Worm (Caenorhabditis elegans) whole organism, L4/young adult: ENCODE measurements around the gene acr-14.

ENCODE experiments used
- W03F9.2 ChIP-seq: fragments of 150-350 bp; optimal IDR thresholded peaks from 2 replicates; lab custom pipeline; 2014; ENCODE audit warnings: missing biosample characterization, missing genetic modification characterization
- dao-5 ChIP-seq: sonication (generic microtip); optimal IDR thresholded peaks from 2 replicates; lab custom pipeline; 2016; ENCODE audit warnings: missing genotype, missing genetic modification characterization, moderate library complexity, missing compliant biosample characterization
- him-1 ChIP-seq: sonication (generic microtip); optimal IDR thresholded peaks from 2 replicates; lab custom pipeline; 2016; ENCODE audit warnings: missing genotype, missing genetic modification reagents, missing genetic modification characterization, missing compliant biosample characterization

DNA sequence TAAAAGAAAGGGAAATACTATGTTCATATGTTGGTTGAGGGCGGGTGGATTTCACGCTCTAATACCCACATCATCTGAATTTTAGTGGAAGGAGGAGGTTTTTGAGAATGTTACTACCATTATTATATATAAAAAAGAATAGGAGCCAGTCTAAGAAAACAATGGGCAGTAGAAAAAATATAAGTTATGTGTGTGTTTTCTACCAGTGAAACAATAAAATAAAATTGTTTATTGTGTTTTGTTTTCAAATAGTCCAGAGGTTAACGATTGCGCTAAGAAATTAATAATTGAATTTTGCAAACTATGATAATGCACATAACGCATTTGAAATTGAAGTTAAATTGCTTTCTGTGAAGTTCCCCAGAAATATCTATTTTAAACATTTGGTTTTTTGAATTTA, 32.5 kb upstream of the acr-14 start, which contains the start of gene M110.8:
- TF ChIP-seq dao-5 (no peak), him-1 (tag; lab: Kevin White, UChicago) (no peak), W03F9.2 (no peak)
